Comparison of ENCODE assay signal across 4 fruit fly cellular contexts in the genomic region with DNA sequence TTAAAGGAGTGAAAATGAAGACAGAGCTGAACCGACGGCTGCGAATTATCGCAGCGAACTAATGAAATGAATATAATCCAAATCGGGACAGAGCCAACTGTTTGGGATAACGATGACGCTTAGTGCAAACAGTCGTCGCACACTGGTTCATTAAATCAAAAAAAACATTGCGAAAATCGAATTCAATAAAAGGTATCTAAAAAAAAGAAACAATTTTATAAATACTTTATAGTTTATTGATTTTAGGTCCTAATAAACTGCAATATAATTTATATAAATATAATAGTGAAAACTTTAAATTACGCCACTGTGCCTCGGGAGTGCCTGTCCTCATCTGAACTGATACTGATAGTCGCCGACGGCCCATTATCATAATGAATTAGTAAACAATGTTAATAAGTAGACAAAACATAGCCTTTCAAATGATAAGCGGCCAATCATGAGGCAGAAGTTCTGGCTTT.
A peak's percentile ranks its signal among the peaks of the same experiment; 100 is the strongest.
TF ChIP-seq lines count a peak whose summit lies in the region.

CG31886 (minus strand) TSS at position 51 of the 461 bp plus-strand sequence.

- no peak for TF ChIP-seq CTCF in whole organism, embryonic (GFP tag; optimal IDR thresholded peaks at IDR 0.05; lab: Kevin White, UChicago)

TF ChIP-seq in whole organism, adult, 20 proteins besides CTCF, POLR2A, EP300 and RAD21:
- TF ChIP-seq Hr96 (GFP tag; optimal IDR thresholded peaks at IDR 0.05; lab: Kevin White, UChicago) (peak; percentile 29), CG7045 (GFP tag; optimal IDR thresholded peaks at IDR 0.05; lab: Kevin White, UChicago) (peak; percentile 14), CG11617 (GFP tag; optimal IDR thresholded peaks at IDR 0.05; lab: Kevin White, UChicago) (peak; percentile 41), CG14711 (tag; optimal IDR thresholded peaks at IDR 0.05; lab: Kevin White, UChicago) (peak; percentile 67), ovo (GFP tag; optimal IDR thresholded peaks at IDR 0.05; lab: Kevin White, UChicago) (no peak), Crg-1 (GFP tag; optimal IDR thresholded peaks at IDR 0.05; lab: Kevin White, UChicago) (no peak), toe (GFP tag; optimal IDR thresholded peaks at IDR 0.05; lab: Kevin White, UChicago) (no peak), CG1620 (GFP tag; optimal IDR thresholded peaks at IDR 0.05; lab: Kevin White, UChicago) (no peak), Clk (GFP tag; optimal IDR thresholded peaks at IDR 0.05; lab: Kevin White, UChicago) (no peak), tj (GFP tag; optimal IDR thresholded peaks at IDR 0.05; lab: Kevin White, UChicago) (peak; percentile 29), CG5204 (GFP tag; optimal IDR thresholded peaks at IDR 0.05; lab: Kevin White, UChicago) (no peak), CG12768 (GFP tag; optimal IDR thresholded peaks at IDR 0.05; lab: Kevin White, UChicago) (peak; percentile 33), cnc (optimal IDR thresholded peaks at IDR 0.05; lab: Kevin White, UChicago) (no peak), CG33017 (tag; optimal IDR thresholded peaks at IDR 0.05; lab: Kevin White, UChicago) (peak; percentile 43), pad (GFP tag; optimal IDR thresholded peaks at IDR 0.05; lab: Kevin White, UChicago) (peak; percentile 43), cic (GFP tag; optimal IDR thresholded peaks at IDR 0.05; lab: Kevin White, UChicago) (peak; percentile 29), Mnt (GFP tag; optimal IDR thresholded peaks at IDR 0.05; lab: Kevin White, UChicago) (peak; percentile 39), CG7101 (tag; optimal IDR thresholded peaks at IDR 0.05; lab: Kevin White, UChicago) (peak; percentile 55), kay (GFP tag; lab: Kevin White, UChicago; ENCODE audit: borderline replicate concordance) (no peak), bab1 (GFP tag; optimal IDR thresholded peaks at IDR 0.05; lab: Kevin White, UChicago) (no peak)

TF ChIP-seq in whole organism, embryonic, 481 proteins besides CTCF, POLR2A, EP300 and RAD21 (continues in another document):
- TF ChIP-seq CG3065 (GFP tag; optimal IDR thresholded peaks at IDR 0.05; lab: Kevin White, UChicago) (no peak), Dref (GFP tag; IDR thresholded peaks at IDR 0.05; lab: Robert Waterston, UW) (no peak), CG10366 (GFP tag; IDR thresholded peaks at IDR 0.05; lab: Robert Waterston, UW) (peak; percentile 34), mirr (GFP tag; optimal IDR thresholded peaks at IDR 0.05; lab: Kevin White, UChicago) (peak; percentile 13), disco-r (GFP tag; optimal IDR thresholded peaks at IDR 0.05; lab: Kevin White, UChicago) (no peak), Chrac-16 (GFP tag; optimal IDR thresholded peaks at IDR 0.05; lab: Kevin White, UChicago) (peak; percentile 2), pita (GFP tag; optimal IDR thresholded peaks at IDR 0.05; lab: Kevin White, UChicago) (no peak), Dek (tag; optimal IDR thresholded peaks at IDR 0.05; lab: Kevin White, UChicago) (peak; percentile 8), fd64A (GFP tag; optimal IDR thresholded peaks at IDR 0.05; lab: Kevin White, UChicago) (no peak), Lhr (GFP tag; optimal IDR thresholded peaks at IDR 0.05; lab: Kevin White, UChicago) (no peak), CG32532 (GFP tag; IDR thresholded peaks at IDR 0.05; lab: Robert Waterston, UW) (peak; percentile 43; the same call in 1 of the 2 replicates), ab (GFP tag; optimal IDR thresholded peaks at IDR 0.05; lab: Kevin White, UChicago) (no peak), salm (tag; optimal IDR thresholded peaks at IDR 0.05; lab: Kevin White, UChicago) (no peak), ssp (GFP tag; IDR thresholded peaks at IDR 0.05; lab: Robert Waterston, UW) (no peak), az2 (GFP tag; optimal IDR thresholded peaks at IDR 0.05; lab: Kevin White, UChicago) (no peak), MESR4 (GFP tag; optimal IDR thresholded peaks at IDR 0.05; lab: Kevin White, UChicago) (no peak), bigmax (GFP tag; optimal IDR thresholded peaks at IDR 0.05; lab: Kevin White, UChicago) (no peak), CG2129 (GFP tag; IDR thresholded peaks at IDR 0.05; lab: Robert Waterston, UW; ENCODE audit: partially characterized antibody) (no peak), Drgx (GFP tag; IDR thresholded peaks at IDR 0.05; lab: Robert Waterston, UW) (peak; percentile 84), Asciz (GFP tag; optimal IDR thresholded peaks at IDR 0.05; lab: Kevin White, UChicago) (no peak), gsb (GFP tag; IDR thresholded peaks at IDR 0.05; lab: Robert Waterston, UW) (no peak), grn (GFP tag; optimal IDR thresholded peaks at IDR 0.05; lab: Kevin White, UChicago) (no peak), zfh1 (GFP tag; IDR thresholded peaks at IDR 0.05; lab: Robert Waterston, UW) (peak; percentile 58; the same call in 2 of the 3 replicates)

TF ChIP-seq in whole organism, prepupa, 60 proteins besides CTCF, POLR2A, EP300 and RAD21:
- TF ChIP-seq salr (GFP tag; optimal IDR thresholded peaks at IDR 0.05; lab: Kevin White, UChicago), result peak in 1 of 2 experiments; percentile 11
- peak; percentile 10 for TF ChIP-seq acj6 (GFP tag; optimal IDR thresholded peaks at IDR 0.05; lab: Kevin White, UChicago)
- peak; percentile 27 for TF ChIP-seq CG10631 (GFP tag; optimal IDR thresholded peaks at IDR 0.05; lab: Kevin White, UChicago)
- TF ChIP-seq pdm3 (GFP tag; optimal IDR thresholded peaks at IDR 0.05; lab: Kevin White, UChicago), result peak; percentile 25
- TF ChIP-seq CG11294 (GFP tag; IDR thresholded peaks at IDR 0.05; lab: Robert Waterston, UW), result peak; percentile 44
- TF ChIP-seq CG8119 (GFP tag; IDR thresholded peaks at IDR 0.05; lab: Robert Waterston, UW), result peak; percentile 84; the same call in 2 of the 3 replicates
- peak; percentile 45 for TF ChIP-seq achi (GFP tag; optimal IDR thresholded peaks at IDR 0.05; lab: Kevin White, UChicago)
- TF ChIP-seq CG6808 (GFP tag; optimal IDR thresholded peaks at IDR 0.05; lab: Kevin White, UChicago), result no peak
- TF ChIP-seq Gug (GFP tag; IDR thresholded peaks at IDR 0.05; lab: Robert Waterston, UW), result no peak; the same call in 1 of the 2 replicates
- TF ChIP-seq fkh (GFP tag; optimal IDR thresholded peaks at IDR 0.05; lab: Kevin White, UChicago), result peak; percentile 56
- TF ChIP-seq ss (GFP tag; optimal IDR thresholded peaks at IDR 0.05; lab: Kevin White, UChicago), result no peak
- peak; percentile 56 for TF ChIP-seq OdsH (GFP tag; optimal IDR thresholded peaks at IDR 0.05; lab: Kevin White, UChicago)
- no peak for TF ChIP-seq Hr39 (GFP tag; optimal IDR thresholded peaks at IDR 0.05; lab: Kevin White, UChicago)
- TF ChIP-seq CG3919 (GFP tag; optimal IDR thresholded peaks at IDR 0.05; lab: Kevin White, UChicago), result peak; percentile 20
- TF ChIP-seq eg (GFP tag; IDR thresholded peaks at IDR 0.05; lab: Robert Waterston, UW), result peak; percentile 82; the same call in 2 of the 3 replicates
- peak; percentile 17 for TF ChIP-seq CG4318 (GFP tag; optimal IDR thresholded peaks at IDR 0.05; lab: Kevin White, UChicago)
- TF ChIP-seq CG1621 (tag; optimal IDR thresholded peaks at IDR 0.05; lab: Kevin White, UChicago), result no peak
- peak; percentile 24 for TF ChIP-seq svp (GFP tag; lab: Kevin White, UChicago)
- TF ChIP-seq Hr4 (GFP tag; optimal IDR thresholded peaks at IDR 0.05; lab: Kevin White, UChicago), result peak; percentile 15
- TF ChIP-seq CG16779 (tag; optimal IDR thresholded peaks at IDR 0.05; lab: Kevin White, UChicago), result peak; percentile 29
- TF ChIP-seq CG10669 (GFP tag; optimal IDR thresholded peaks at IDR 0.05; lab: Kevin White, UChicago), result peak; percentile 1
- TF ChIP-seq CG32006 (GFP tag; optimal IDR thresholded peaks at IDR 0.05; lab: Kevin White, UChicago), result peak; percentile 75
- peak; percentile 73 for TF ChIP-seq CG6276 (GFP tag; optimal IDR thresholded peaks at IDR 0.05; lab: Kevin White, UChicago)

TF ChIP-seq in whole organism, pupa, 21 proteins besides CTCF, POLR2A, EP300 and RAD21:
- TF ChIP-seq Pif1B (GFP tag; optimal IDR thresholded peaks at IDR 0.05; lab: Kevin White, UChicago), result peak; percentile 27
- TF ChIP-seq CG32121 (GFP tag; IDR thresholded peaks at IDR 0.05; lab: Robert Waterston, UW), result no peak; the same call in none of the 2 replicates
- peak; percentile 72 for TF ChIP-seq fd96Ca (GFP tag; IDR thresholded peaks at IDR 0.05; lab: Robert Waterston, UW)
- peak; percentile 35 for TF ChIP-seq Pif1A (GFP tag; optimal IDR thresholded peaks at IDR 0.05; lab: Kevin White, UChicago)
- TF ChIP-seq CG14655 (GFP tag; optimal IDR thresholded peaks at IDR 0.05; lab: Kevin White, UChicago), result peak; percentile 72
- TF ChIP-seq CG4496 (GFP tag; IDR thresholded peaks at IDR 0.05; lab: Robert Waterston, UW), result no peak
- no peak for TF ChIP-seq CG9948 (tag; optimal IDR thresholded peaks at IDR 0.05; lab: Kevin White, UChicago)
